Worm (Caenorhabditis elegans): Measurements from ENCODE around the gene srlf-30.

The srlf-30 gene

DNA sequence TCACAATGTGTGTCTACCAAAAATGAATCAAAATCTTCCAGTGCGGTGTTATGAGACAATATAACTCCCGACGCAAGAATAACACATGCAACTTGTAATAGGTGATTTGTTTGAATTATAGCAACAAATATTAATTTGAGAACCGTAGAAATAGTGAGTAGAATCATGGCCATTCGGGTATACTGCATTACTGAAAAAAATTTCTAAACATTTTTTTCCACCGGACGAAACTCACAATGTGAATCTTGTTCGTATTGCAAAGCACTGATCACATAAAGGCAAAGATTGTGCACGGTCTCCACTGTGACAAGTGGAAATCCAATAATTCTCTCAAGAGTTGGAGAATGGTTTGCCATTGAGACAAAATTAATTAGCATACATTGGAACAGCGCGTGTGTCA, 2.3 kb downstream of the srlf-30 start:
- TF ChIP-seq fkh-8 (tag; optimal IDR thresholded peaks at IDR 0.05), result no peak
- no peak for TF ChIP-seq sptf-1 (tag; optimal IDR thresholded peaks at IDR 0.05)
- no peak for TF ChIP-seq efl-3 (GFP tag; optimal IDR thresholded peaks at IDR 0.05)
- no peak for TF ChIP-seq nhr-20 (tag; optimal IDR thresholded peaks at IDR 0.05)
- no peak for TF ChIP-seq lin-35 (GFP tag; optimal IDR thresholded peaks at IDR 0.05)
- no peak for TF ChIP-seq unc-130 (tag; optimal IDR thresholded peaks at IDR 0.05)
- TF ChIP-seq jun-1 (tag; optimal IDR thresholded peaks at IDR 0.05), result no peak
- TF ChIP-seq ceh-63 (GFP tag; optimal IDR thresholded peaks at IDR 0.05), result no peak
- TF ChIP-seq lir-3 (tag; optimal IDR thresholded peaks at IDR 0.05; ENCODE audit: poor library complexity), result no peak

DNA sequence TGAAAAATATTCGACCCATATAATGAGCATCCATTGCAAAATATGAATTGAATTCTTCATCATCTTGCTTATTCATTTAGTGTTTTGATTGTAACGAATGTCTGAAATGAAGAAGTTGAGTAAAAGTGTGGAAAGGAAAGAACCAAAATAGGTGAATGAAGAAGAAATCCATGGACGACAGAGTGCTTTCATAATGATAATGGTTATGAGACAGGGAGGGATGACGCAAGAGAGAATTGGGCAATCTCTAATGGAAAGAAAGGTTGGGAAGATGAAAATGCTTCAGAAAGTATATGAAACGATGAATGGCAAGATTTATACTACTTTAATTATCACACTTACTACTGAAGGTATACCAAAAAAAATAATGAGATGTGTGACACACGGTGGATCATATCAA, 4.1 kb downstream of the srlf-30 start, which contains the start of gene ZK596.3:
Gene ZK596.3, minus strand, starts transcription at position 101 of the 400 bp plus-strand sequence.
- TF ChIP-seq nhr-71 (tag; optimal IDR thresholded peaks at IDR 0.05) (no peak), C34B4.2 (tag; optimal IDR thresholded peaks at IDR 0.05) (no peak), pax-3 (tag; optimal IDR thresholded peaks at IDR 0.05) (no peak), C04F5.9 (tag; optimal IDR thresholded peaks at IDR 0.05) (no peak), sptf-1 (tag; optimal IDR thresholded peaks at IDR 0.05) (no peak), ceh-90 (tag; optimal IDR thresholded peaks at IDR 0.05) (no peak), ces-1 (GFP tag; optimal IDR thresholded peaks at IDR 0.05) (no peak), nhr-84 (tag; optimal IDR thresholded peaks at IDR 0.05) (no peak), nhr-90 (tag; optimal IDR thresholded peaks at IDR 0.05; ENCODE audit: poor library complexity) (no peak), unc-86 (tag; optimal IDR thresholded peaks at IDR 0.05) (no peak), nhr-47 (tag; optimal IDR thresholded peaks at IDR 0.05) (no peak), nhr-85 (tag) (no peak), lin-14 (GFP tag; optimal IDR thresholded peaks at IDR 0.05) (no peak), mab-9 (GFP tag; IDR thresholded peaks at IDR 0.05) (no peak), tlp-1 (tag; optimal IDR thresholded peaks at IDR 0.05) (no peak), lsy-2 (tag; optimal IDR thresholded peaks at IDR 0.05) (no peak), swsn-7 (tag; optimal IDR thresholded peaks at IDR 0.05) (no peak), aly-2 (tag; optimal IDR thresholded peaks at IDR 0.05) (no peak), lin-15B (tag; optimal IDR thresholded peaks at IDR 0.05) (no peak)

DNA sequence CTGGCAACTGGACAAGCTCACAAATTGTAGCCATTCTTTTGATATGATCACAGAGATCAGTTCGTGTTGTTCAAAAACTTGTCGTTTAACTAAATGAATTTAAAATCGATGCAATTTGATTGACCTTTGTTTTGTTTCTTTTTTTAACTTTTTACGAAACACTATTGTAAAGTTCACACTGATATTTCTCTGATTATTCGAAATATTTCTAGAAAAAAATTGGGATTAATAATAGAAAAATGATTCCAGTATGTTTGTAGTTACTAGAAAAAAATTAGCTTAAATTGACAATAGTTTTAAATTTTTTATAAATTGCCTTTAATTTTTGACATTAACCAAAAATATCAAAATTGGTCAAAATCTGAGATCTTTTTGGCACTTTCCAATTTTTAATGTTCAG, 9.0 kb downstream of the srlf-30 start, which contains the start of gene ZK596.2:
Gene ZK596.2, minus strand, starts transcription at position 101 of the 400 bp plus-strand sequence.
- TF ChIP-seq snu-23 (GFP tag; optimal IDR thresholded peaks at IDR 0.05) (no peak), dpl-1 (GFP tag; optimal IDR thresholded peaks at IDR 0.05) (no peak), ztf-4 (tag; optimal IDR thresholded peaks at IDR 0.05) (no peak), jun-1 (tag; optimal IDR thresholded peaks at IDR 0.05) (no peak), lin-15B (tag; optimal IDR thresholded peaks at IDR 0.05) (no peak), ceh-82 (tag; optimal IDR thresholded peaks at IDR 0.05) (no peak)

DNA sequence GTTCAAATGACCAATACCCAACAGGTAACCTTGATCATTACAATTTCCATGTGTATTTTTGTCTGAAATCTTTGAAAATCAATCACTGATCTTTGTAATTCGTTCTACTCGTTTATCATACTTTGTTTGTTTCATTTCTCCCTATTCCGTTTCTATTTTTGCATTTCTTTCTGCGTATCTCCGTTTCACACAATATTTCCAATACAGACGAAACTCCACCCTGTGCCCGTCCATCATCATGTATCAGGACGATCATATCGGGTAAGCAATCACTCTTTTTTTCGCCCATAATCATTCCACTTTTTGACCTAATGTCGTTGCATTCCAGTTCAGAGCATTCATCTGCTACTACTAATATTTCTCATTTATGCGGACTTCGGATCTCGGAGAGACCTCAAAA, 9.5 kb downstream of the srlf-30 start, which contains the start of gene pyk-2:
Gene pyk-2, plus strand, starts transcription at position 206 of the 400 bp plus-strand sequence.
- TF ChIP-seq fos-1 (tag; optimal IDR thresholded peaks at IDR 0.05) (no peak), fkh-8 (tag; optimal IDR thresholded peaks at IDR 0.05) (no peak), nhr-77 (tag; optimal IDR thresholded peaks at IDR 0.05) (no peak), tlp-1 (tag; optimal IDR thresholded peaks at IDR 0.05) (no peak), xbp-1 (tag; optimal IDR thresholded peaks at IDR 0.05) (no peak), C34B4.2 (tag; optimal IDR thresholded peaks at IDR 0.05) (no peak), nhr-19 (GFP tag; conservative IDR thresholded peaks at IDR 0.05) (peak; percentile 26), mdl-1 (tag; optimal IDR thresholded peaks at IDR 0.05) (no peak), aha-1 (tag; optimal IDR thresholded peaks at IDR 0.05) (no peak), skn-1 (tag; optimal IDR thresholded peaks at IDR 0.05) (no peak), fkh-10 (GFP tag; optimal IDR thresholded peaks at IDR 0.05) (no peak), ets-5 (GFP tag; IDR thresholded peaks at IDR 0.05) (no peak), efl-3 (GFP tag; optimal IDR thresholded peaks at IDR 0.05) (no peak), egl-13 (tag; optimal IDR thresholded peaks at IDR 0.05) (no peak), hpl-2 (GFP tag; optimal IDR thresholded peaks at IDR 0.05) (no peak), fkh-4 (tag; optimal IDR thresholded peaks at IDR 0.05; ENCODE audit: borderline replicate concordance) (no peak), unc-62 (GFP tag; optimal IDR thresholded peaks at IDR 0.05) (no peak), ces-1 (GFP tag; optimal IDR thresholded peaks at IDR 0.05) (no peak), pax-3 (tag; optimal IDR thresholded peaks at IDR 0.05) (no peak), nhr-237 (tag; optimal IDR thresholded peaks at IDR 0.05) (no peak), lir-3 (tag; optimal IDR thresholded peaks at IDR 0.05; ENCODE audit: poor library complexity) (no peak), C16A3.4 (tag; optimal IDR thresholded peaks at IDR 0.05) (no peak), tbx-2 (tag; optimal IDR thresholded peaks at IDR 0.05) (peak; percentile 19), alr-1 (tag; optimal IDR thresholded peaks at IDR 0.05; ENCODE audit: borderline replicate concordance) (no peak), nhr-28 (tag; optimal IDR thresholded peaks at IDR 0.05) (no peak)

Data from whole organism, L1 larva.